Worm (Caenorhabditis elegans): ENCODE data around the gene C15H11.1.

C15H11.1 gene

ce11 chrV:14423268-14423667, 29.7 kb downstream of the C15H11.1 start, which contains the start of gene rpoa-12 (continued):
- TF ChIP-seq fax-1 (tag; optimal IDR thresholded peaks at IDR 0.05) (peak; percentile 15), ceh-14 (tag; optimal IDR thresholded peaks at IDR 0.05) (peak; percentile 22), gmeb-2 (tag; optimal IDR thresholded peaks at IDR 0.05) (no peak), ceh-18 (tag; optimal IDR thresholded peaks at IDR 0.05) (peak; percentile 16), unc-3 (GFP tag; conservative IDR thresholded peaks at IDR 0.05) (no peak), unc-3 (tag; optimal IDR thresholded peaks at IDR 0.05) (no peak), unc-86 (tag; optimal IDR thresholded peaks at IDR 0.05) (no peak), pax-1 (tag; optimal IDR thresholded peaks at IDR 0.05) (no peak), tbx-2 (tag; optimal IDR thresholded peaks at IDR 0.05) (peak; percentile 76), ceh-19 (GFP tag; optimal IDR thresholded peaks at IDR 0.05) (no peak), madf-2 (tag; optimal IDR thresholded peaks at IDR 0.05) (no peak), eyg-1 (tag; optimal IDR thresholded peaks at IDR 0.05) (no peak), ceh-22 (tag; optimal IDR thresholded peaks at IDR 0.05) (no peak), sox-2 (GFP tag; IDR thresholded peaks at IDR 0.05) (no peak), ceh-2 (tag; optimal IDR thresholded peaks at IDR 0.05) (peak; percentile 62), nhr-11 (tag; optimal IDR thresholded peaks at IDR 0.05) (no peak), fkh-10 (GFP tag; optimal IDR thresholded peaks at IDR 0.05) (no peak), ceh-45 (GFP tag; IDR thresholded peaks at IDR 0.05) (no peak), ceh-48 (tag; optimal IDR thresholded peaks at IDR 0.05) (no peak), lin-11 (tag; optimal IDR thresholded peaks at IDR 0.05) (no peak), pha-4 (tag; optimal IDR thresholded peaks at IDR 0.05) (no peak), nhr-232 (tag; optimal IDR thresholded peaks at IDR 0.05) (no peak), dmd-4 (tag; optimal IDR thresholded peaks at IDR 0.05; ENCODE audit: borderline replicate concordance) (peak; percentile 5), pros-1 (tag; optimal IDR thresholded peaks at IDR 0.05) (no peak), hlh-15 (tag; optimal IDR thresholded peaks at IDR 0.05) (no peak), ceh-30 (tag; optimal IDR thresholded peaks at IDR 0.05) (no peak)

- TF ChIP-seq lim-6 (tag; optimal IDR thresholded peaks at IDR 0.05): no peak
- TF ChIP-seq hlh-6 (tag; optimal IDR thresholded peaks at IDR 0.05): no peak
- TF ChIP-seq ceh-31 (tag; optimal IDR thresholded peaks at IDR 0.05): peak; percentile 25
- no peak for TF ChIP-seq mec-3 (tag; optimal IDR thresholded peaks at IDR 0.05; ENCODE audit: borderline replicate concordance)
- TF ChIP-seq che-1 (tag; optimal IDR thresholded peaks at IDR 0.05): no peak
- peak; percentile 10 for TF ChIP-seq unc-86 (tag; optimal IDR thresholded peaks at IDR 0.05)
- TF ChIP-seq sox-2 (GFP tag; IDR thresholded peaks at IDR 0.05): no peak
- TF ChIP-seq hlh-15 (tag; optimal IDR thresholded peaks at IDR 0.05): no peak
- TF ChIP-seq pros-1 (tag; optimal IDR thresholded peaks at IDR 0.05): no peak
- no peak for TF ChIP-seq pat-9 (tag; optimal IDR thresholded peaks at IDR 0.05)
- TF ChIP-seq T23F11.4 (GFP tag; optimal IDR thresholded peaks at IDR 0.05): no peak
- no peak for TF ChIP-seq fkh-10 (GFP tag; optimal IDR thresholded peaks at IDR 0.05)
- TF ChIP-seq ceh-14 (tag; optimal IDR thresholded peaks at IDR 0.05): peak; percentile 66
- peak; percentile 6 for TF ChIP-seq elt-2 (tag; optimal IDR thresholded peaks at IDR 0.05)
- no peak for TF ChIP-seq nhr-232 (tag; optimal IDR thresholded peaks at IDR 0.05)
- TF ChIP-seq tbx-2 (tag; optimal IDR thresholded peaks at IDR 0.05): peak; percentile 36
- TF ChIP-seq zip-5 (tag; optimal IDR thresholded peaks at IDR 0.05): peak; percentile 13
- peak; percentile 15 for TF ChIP-seq ceh-34 (tag; optimal IDR thresholded peaks at IDR 0.05)
- peak; percentile 26 for TF ChIP-seq K09A11.1 (tag; optimal IDR thresholded peaks at IDR 0.05; ENCODE audit: insufficient read depth)
- TF ChIP-seq nfya-1 (tag; optimal IDR thresholded peaks at IDR 0.05): peak; percentile 44
These were observed 31.4 kb downstream of the C15H11.1 start, which contains the start of gene rrsr-1 for ce11 chrV:14424958-14425492. TSS of gene rrsr-1 (minus strand) at chrV:14425008.

- peak; percentile 26 for TF ChIP-seq sox-2 (GFP tag; IDR thresholded peaks at IDR 0.05)
- TF ChIP-seq nhr-11 (tag; optimal IDR thresholded peaks at IDR 0.05): no peak
These were observed 32.4 kb downstream of the C15H11.1 start for ce11 chrV:14426013-14426412.
